Fruit fly (Drosophila melanogaster) whole organism, embryonic: ENCODE results near the gene Dis3l2.
A peak's percentile ranks its signal among the peaks of the same experiment; 100 is the strongest.

Experiments
- Aef1 ChIP-seq: fragments of 200-800 bp; sonication (Bioruptor generic); IDR thresholded peaks from 3 replicates; pipeline ENCODE4 v1.3.6; 2022; ENCODE audit warnings: missing biosample characterization, missing genetic modification characterization
- Antp ChIP-seq: fragments of 200-800 bp; sonication (Bioruptor generic); optimal IDR thresholded peaks from 3 replicates; lab custom pipeline; 2016; ENCODE audit warnings: missing biosample characterization, missing genetic modification characterization
- Atf6 ChIP-seq: fragments of 200-800 bp; sonication (Bioruptor generic); IDR thresholded peaks from 2 replicates; pipeline ENCODE4 v1.3.6; 2022; ENCODE audit warnings: missing biosample characterization, missing genetic modification characterization
- Awh ChIP-seq: fragments of 200-800 bp; sonication (Bioruptor generic); IDR thresholded peaks from 2 replicates; pipeline ENCODE4, ENCODE4 v1.3.6; 2022; ENCODE audit warnings: missing biosample characterization, missing genetic modification characterization
- BEAF-32 ChIP-seq: fragments of 200-800 bp; sonication (Bioruptor generic); optimal IDR thresholded peaks from 3 replicates; lab custom pipeline; 2017; ENCODE audit warnings: missing biosample characterization, missing genetic modification characterization, mild to moderate bottlenecking, moderate library complexity, missing genetic modification reagents
- BtbVII ChIP-seq: fragments of 200-800 bp; sonication (Bioruptor generic); optimal IDR thresholded peaks from 3 replicates; lab custom pipeline; 2017; ENCODE audit warnings: missing biosample characterization, mild to moderate bottlenecking, missing genetic modification characterization
- CG10209 ChIP-seq: fragments of 200-800 bp; sonication (Bioruptor generic); optimal IDR thresholded peaks from 3 replicates; lab custom pipeline; 2017; ENCODE audit warnings: missing biosample characterization, mild to moderate bottlenecking, missing genetic modification characterization, missing genetic modification reagents
- CG10274 ChIP-seq: fragments of 200-800 bp; sonication (Bioruptor generic); optimal IDR thresholded peaks from 3 replicates; lab custom pipeline; 2017; ENCODE audit warnings: missing biosample characterization, mild to moderate bottlenecking, missing genetic modification characterization
- CG10366 ChIP-seq: fragments of 200-800 bp; sonication (Bioruptor generic); IDR thresholded peaks from 2 replicates; pipeline ENCODE4 v1.3.6; 2022; ENCODE audit warnings: missing biosample characterization, missing genetic modification characterization
- CG10565 ChIP-seq: fragments of 200-800 bp; sonication (Bioruptor generic); optimal IDR thresholded peaks from 3 replicates; lab custom pipeline; 2016; ENCODE audit warnings: missing biosample characterization, mild to moderate bottlenecking, missing genetic modification characterization
- CG10959 ChIP-seq: fragments of 200-800 bp; sonication (Bioruptor generic); IDR thresholded peaks from 2 replicates; pipeline ENCODE4 v1.3.6; 2022; ENCODE audit warnings: missing biosample characterization, missing genetic modification characterization
- CG10979 ChIP-seq: fragments of 200-800 bp; sonication (Bioruptor generic); optimal IDR thresholded peaks from 2 replicates; lab custom pipeline; 2018; ENCODE audit warnings: missing biosample characterization, mild to moderate bottlenecking, missing genetic modification characterization, moderate library complexity
- CG13624 ChIP-seq: fragments of 200-800 bp; sonication (Bioruptor generic); optimal IDR thresholded peaks from 2 replicates; lab custom pipeline; 2016; ENCODE audit warnings: missing biosample characterization, missing genetic modification characterization
- CG1792 ChIP-seq: fragments of 200-800 bp; sonication (Bioruptor generic); optimal IDR thresholded peaks from 2 replicates; lab custom pipeline; 2016; ENCODE audit warnings: missing biosample characterization, missing genetic modification characterization
- CG18262 ChIP-seq: fragments of 200-800 bp; optimal IDR thresholded peaks from 3 replicates; lab custom pipeline; 2019; ENCODE audit warnings: missing biosample characterization, mild to moderate bottlenecking, missing genetic modification characterization, moderate library complexity
- CG2120 ChIP-seq: fragments of 200-800 bp; sonication (Bioruptor generic); optimal IDR thresholded peaks from 3 replicates; lab custom pipeline; 2016; ENCODE audit warnings: missing biosample characterization, missing genetic modification characterization
- CG2712 ChIP-seq: fragments of 200-800 bp; optimal IDR thresholded peaks from 3 replicates; lab custom pipeline; 2019; ENCODE audit warnings: missing biosample characterization, mild to moderate bottlenecking, missing genetic modification characterization, moderate library complexity
- CG30020 ChIP-seq: fragments of 200-800 bp; optimal IDR thresholded peaks from 2 replicates; lab custom pipeline; 2019; ENCODE audit warnings: missing biosample characterization, mild to moderate bottlenecking, missing genetic modification characterization, moderate library complexity
- CG31441 ChIP-seq: fragments of 200-800 bp; sonication (Bioruptor generic); IDR thresholded peaks from 2 replicates; pipeline ENCODE4 v1.3.6; 2022; ENCODE audit warnings: missing biosample characterization, missing genetic modification characterization
- CG4730 ChIP-seq: fragments of 200-800 bp; sonication (Bioruptor generic); IDR thresholded peaks from 2 replicates; pipeline ENCODE4 v1.3.6; 2022; ENCODE audit warnings: missing biosample characterization, missing genetic modification characterization
- Eip74EF ChIP-seq, 2 experiments: fragments of 200-800 bp in 1 of 2; fragments of >200 bp in 1 of 2; sonication (Bioruptor generic) in 1 of 2; optimal IDR thresholded peaks; 2 replicates each; lab custom pipeline; 2017 to 2019; ENCODE audit warnings: missing biosample characterization in 2 of 2, missing genetic modification characterization in 2 of 2, mild to moderate bottlenecking in 1 of 2, moderate library complexity in 1 of 2
- Kr ChIP-seq: fragments of 200-800 bp; sonication (Bioruptor generic); optimal IDR thresholded peaks from 2 replicates; lab custom pipeline; 2017; ENCODE audit warnings: missing biosample characterization, mild to moderate bottlenecking, missing genetic modification characterization
- Lim3 ChIP-seq: fragments of 200-800 bp; sonication (Bioruptor generic); IDR thresholded peaks from 2 replicates; pipeline ENCODE4 v1.3.6; 2022; ENCODE audit warnings: missing biosample characterization, missing genetic modification characterization
- NC2β ChIP-seq: fragments of 200-800 bp; sonication (Bioruptor generic); optimal IDR thresholded peaks from 2 replicates; lab custom pipeline; 2016; ENCODE audit warnings: missing biosample characterization, missing genetic modification characterization
- Neu2 ChIP-seq: fragments of 200-800 bp; sonication (Bioruptor generic); optimal IDR thresholded peaks from 3 replicates; lab custom pipeline; 2016; ENCODE audit warnings: missing biosample characterization, missing genetic modification characterization, borderline replicate concordance
- Ravus ChIP-seq: fragments of 200-800 bp; sonication (Bioruptor generic); IDR thresholded peaks from 2 replicates; pipeline ENCODE4 v1.3.6; 2022; ENCODE audit warnings: missing biosample characterization, missing genetic modification characterization
- Scr ChIP-seq: fragments of 200-800 bp; sonication (Bioruptor generic); IDR thresholded peaks from 2 replicates; pipeline ENCODE4 v1.3.6; 2022; ENCODE audit warnings: missing biosample characterization, missing genetic modification characterization; ENCODE audit not compliant: partially characterized antibody
- Sin3A ChIP-seq: fragments of >200 bp; optimal IDR thresholded peaks from 2 replicates; lab custom pipeline; 2018
- Sox100B ChIP-seq: fragments of 200-800 bp; sonication (Bioruptor generic); optimal IDR thresholded peaks from 3 replicates; lab custom pipeline; 2018; ENCODE audit warnings: missing biosample characterization, mild to moderate bottlenecking, missing genetic modification characterization
- ato ChIP-seq: fragments of 200-800 bp; sonication (Bioruptor generic); IDR thresholded peaks from 2 replicates; pipeline ENCODE4 v1.3.6; 2022; ENCODE audit warnings: missing biosample characterization, missing genetic modification characterization; ENCODE audit not compliant: partially characterized antibody
- az2 ChIP-seq: fragments of 200-800 bp; sonication (Bioruptor generic); optimal IDR thresholded peaks from 3 replicates; lab custom pipeline; 2016; ENCODE audit warnings: missing biosample characterization, missing genetic modification characterization
- bbx ChIP-seq: fragments of 200-800 bp; sonication (Bioruptor generic); IDR thresholded peaks from 2 replicates; pipeline ENCODE4 v1.3.6; 2022; ENCODE audit warnings: missing biosample characterization, missing genetic modification characterization; ENCODE audit not compliant: partially characterized antibody
- br ChIP-seq: fragments of >200 bp; optimal IDR thresholded peaks from 2 replicates; lab custom pipeline; 2017
- bsh ChIP-seq, 2 experiments: fragments of 200-800 bp; sonication (Bioruptor generic); optimal IDR thresholded peaks; 2 replicates each; lab custom pipeline; 2017 to 2018; ENCODE audit warnings: mild to moderate bottlenecking in 2 of 2, missing biosample characterization in 2 of 2, missing genetic modification characterization in 2 of 2, moderate library complexity in 1 of 2
- da ChIP-seq: fragments of 200-800 bp; sonication (Bioruptor generic); optimal IDR thresholded peaks from 2 replicates; lab custom pipeline; 2016; ENCODE audit warnings: missing biosample characterization, missing genetic modification characterization
- dimm ChIP-seq: fragments of 200-800 bp; sonication (Bioruptor generic); IDR thresholded peaks from 2 replicates; pipeline ENCODE4 v1.3.6; 2022; ENCODE audit warnings: missing biosample characterization, missing genetic modification characterization
- emc ChIP-seq: fragments of 200-800 bp; sonication (Bioruptor generic); optimal IDR thresholded peaks from 2 replicates; lab custom pipeline; 2016; ENCODE audit warnings: missing biosample characterization, missing genetic modification characterization
- ems ChIP-seq: fragments of 200-800 bp; sonication (Bioruptor generic); optimal IDR thresholded peaks from 3 replicates; lab custom pipeline; 2016; ENCODE audit warnings: missing biosample characterization, missing genetic modification characterization
- fd3F ChIP-seq: fragments of 200-800 bp; sonication (Bioruptor generic); optimal IDR thresholded peaks from 2 replicates; lab custom pipeline; 2018; ENCODE audit warnings: missing biosample characterization, mild to moderate bottlenecking, missing genetic modification characterization, moderate library complexity
- her ChIP-seq: fragments of 200-800 bp; sonication (Bioruptor generic); optimal IDR thresholded peaks from 2 replicates; lab custom pipeline; 2016; ENCODE audit warnings: missing biosample characterization, missing genetic modification characterization
- ind ChIP-seq: fragments of 200-800 bp; sonication (Bioruptor generic); optimal IDR thresholded peaks from 3 replicates; lab custom pipeline; 2016; ENCODE audit warnings: missing biosample characterization, missing genetic modification characterization
- nau ChIP-seq: fragments of 200-800 bp; sonication (Bioruptor generic); optimal IDR thresholded peaks from 3 replicates; lab custom pipeline; 2017; ENCODE audit warnings: missing biosample characterization, mild to moderate bottlenecking, missing genetic modification characterization, missing genetic modification reagents
- oc ChIP-seq: fragments of 200-800 bp; sonication (Bioruptor generic); optimal IDR thresholded peaks from 2 replicates; lab custom pipeline; 2018; ENCODE audit warnings: missing biosample characterization, mild to moderate bottlenecking, missing genetic modification characterization, moderate library complexity
- sim ChIP-seq: fragments of 200-800 bp; sonication (Bioruptor generic); IDR thresholded peaks from 2 replicates; pipeline ENCODE4 v1.3.6; 2022; ENCODE audit warnings: missing biosample characterization, missing genetic modification characterization
- sob ChIP-seq: fragments of 200-800 bp; sonication (Bioruptor generic); IDR thresholded peaks from 2 replicates; pipeline ENCODE4 v1.3.6; 2022; ENCODE audit warnings: missing biosample characterization, missing genetic modification characterization
- ssp ChIP-seq: fragments of 200-800 bp; sonication (Bioruptor generic); IDR thresholded peaks from 2 replicates; pipeline ENCODE4 v1.3.6; 2022; ENCODE audit warnings: missing biosample characterization, missing genetic modification characterization
- vvl ChIP-seq: fragments of 200-800 bp; sonication (Bioruptor generic); IDR thresholded peaks from 2 replicates; pipeline ENCODE4 v1.3.6; 2022; ENCODE audit warnings: missing biosample characterization, missing genetic modification characterization
- z ChIP-seq: fragments of 200-800 bp; sonication (Bioruptor generic); IDR thresholded peaks from 3 replicates; pipeline ENCODE4 v1.3.6; 2022; ENCODE audit warnings: missing biosample characterization, missing genetic modification characterization
- zen2 ChIP-seq: fragments of 200-800 bp; sonication (Bioruptor generic); IDR thresholded peaks from 3 replicates; pipeline ENCODE4 v1.3.6; 2022; ENCODE audit warnings: missing biosample characterization, missing genetic modification characterization; ENCODE audit not compliant: partially characterized antibody
- zfh2 ChIP-seq: fragments of 200-800 bp; sonication (Bioruptor generic); optimal IDR thresholded peaks from 2 replicates; lab custom pipeline; 2016; ENCODE audit warnings: missing biosample characterization, missing genetic modification characterization

Dis3l2 gene

DNA sequence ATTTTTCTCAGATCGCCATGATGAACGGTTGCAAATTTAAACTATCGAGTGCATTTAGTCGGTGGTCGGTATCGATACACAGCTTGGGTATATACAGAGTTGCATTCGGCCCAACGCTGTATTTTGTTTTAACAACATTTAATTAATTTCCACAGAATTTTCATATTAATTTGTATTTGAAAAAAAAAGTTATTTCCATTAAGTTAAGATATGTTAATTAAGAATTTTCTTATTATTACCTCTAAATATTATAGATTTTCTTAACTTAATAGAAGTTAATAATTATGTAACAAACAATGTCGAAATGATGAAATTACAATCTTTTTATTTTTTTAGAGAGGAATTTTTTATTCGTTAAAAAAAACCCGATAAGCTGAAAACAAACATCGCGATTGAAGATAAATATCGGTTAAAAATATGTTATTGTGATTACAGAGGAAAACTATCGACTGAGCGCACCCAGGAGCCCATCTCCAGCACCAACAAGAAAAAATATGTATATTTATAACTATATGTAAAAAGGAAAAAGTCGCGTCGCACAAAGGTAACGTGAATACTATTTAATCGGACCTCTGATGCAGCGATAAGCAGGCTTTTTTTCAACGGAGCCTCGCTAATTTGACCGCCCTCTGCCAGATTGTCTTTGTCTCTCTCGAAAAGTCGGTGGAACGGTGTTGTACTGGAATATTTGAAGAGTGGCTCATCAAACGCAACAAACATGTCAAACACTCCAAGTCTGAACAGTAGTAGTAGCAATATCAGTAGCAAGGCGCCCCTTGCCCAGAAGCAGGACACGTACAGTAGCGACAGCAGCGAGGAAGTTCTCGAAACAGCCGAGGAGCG, 12.5 kb upstream of the Dis3l2 start, which contains the start of the genes rno and mri (continued):
- no peak for TF ChIP-seq emc (GFP tag; lab: Kevin White, UChicago)
- no peak for TF ChIP-seq Antp (GFP tag; lab: Kevin White, UChicago)
- no peak for TF ChIP-seq Sox100B (GFP tag; lab: Kevin White, UChicago)
- no peak for TF ChIP-seq sim (GFP tag; lab: Robert Waterston, UW)
- peak; percentile 89 for TF ChIP-seq BEAF-32
- no peak for TF ChIP-seq her (GFP tag; lab: Kevin White, UChicago)
- peak; percentile 53 for TF ChIP-seq ssp (GFP tag; lab: Robert Waterston, UW)
- peak; percentile 67 for TF ChIP-seq CG10979 (tag; lab: Kevin White, UChicago)
- TF ChIP-seq CG18262: peak; percentile 84
- no peak for TF ChIP-seq NC2β
- peak; percentile 64 for TF ChIP-seq fd3F (GFP tag; lab: Kevin White, UChicago)
- no peak for TF ChIP-seq Sin3A (lab: Kevin White, UChicago)
- peak; percentile 95 for TF ChIP-seq Scr (GFP tag; lab: Robert Waterston, UW)
- TF ChIP-seq CG10209 (GFP tag; lab: Kevin White, UChicago): peak; percentile 40
- peak; percentile 42; the same call in 1 of the 2 replicates for TF ChIP-seq dimm (GFP tag; lab: Robert Waterston, UW)
- no peak for TF ChIP-seq CG13624 (GFP tag; lab: Kevin White, UChicago)
- TF ChIP-seq Awh: peak; percentile 75
- TF ChIP-seq bbx (GFP tag; lab: Robert Waterston, UW): peak; percentile 95
- peak; percentile 86 for TF ChIP-seq CG2712 (tag; lab: Kevin White, UChicago)
- peak; percentile 1 for TF ChIP-seq ems (GFP tag; lab: Kevin White, UChicago)
- peak; percentile 73 for TF ChIP-seq az2 (GFP tag; lab: Kevin White, UChicago)
- TF ChIP-seq Lim3 (GFP tag; lab: Robert Waterston, UW): no peak
- TF ChIP-seq ind (GFP tag; lab: Kevin White, UChicago): peak; percentile 74
- peak; percentile 67 for TF ChIP-seq CG2120 (GFP tag; lab: Kevin White, UChicago)
- peak; percentile 3 for TF ChIP-seq BtbVII (GFP tag; lab: Kevin White, UChicago)
- TF ChIP-seq CG30020 (tag; lab: Kevin White, UChicago): peak; percentile 83
- peak; percentile 28 for TF ChIP-seq Ravus (GFP tag; lab: Robert Waterston, UW)
- TF ChIP-seq CG10959 (GFP tag; lab: Robert Waterston, UW): no peak
- no peak for TF ChIP-seq oc
- TF ChIP-seq zen2: peak; percentile 96
- TF ChIP-seq nau (GFP tag; lab: Kevin White, UChicago): no peak
- TF ChIP-seq CG4730: peak; percentile 72
- peak; percentile 61 for TF ChIP-seq zfh2
- TF ChIP-seq CG1792 (GFP tag; lab: Kevin White, UChicago): no peak
- TF ChIP-seq CG10565 (GFP tag; lab: Kevin White, UChicago): no peak
- TF ChIP-seq br: no peak
- TF ChIP-seq Kr (GFP tag; lab: Kevin White, UChicago): no peak
- no peak for TF ChIP-seq Neu2 (GFP tag; lab: Kevin White, UChicago)
- peak; percentile 72 for TF ChIP-seq ato (GFP tag; lab: Robert Waterston, UW)
- TF ChIP-seq z (GFP tag; lab: Robert Waterston, UW): no peak
- TF ChIP-seq CG10274 (GFP tag; lab: Kevin White, UChicago): no peak
- TF ChIP-seq Atf6 (GFP tag; lab: Robert Waterston, UW): peak; percentile 67; the same call in 1 of the 2 replicates
- TF ChIP-seq CG10366 (GFP tag; lab: Robert Waterston, UW): peak; percentile 74
- peak; percentile 69 for TF ChIP-seq sob
- peak; percentile 82 for TF ChIP-seq CG31441 (GFP tag; lab: Robert Waterston, UW)
- TF ChIP-seq da (GFP tag; lab: Kevin White, UChicago): no peak
- TF ChIP-seq Eip74EF (GFP tag; optimal IDR thresholded peaks at IDR 0.05; lab: Kevin White, UChicago): no peak
- peak; percentile 47; the same call in 2 of the 3 replicates for TF ChIP-seq Aef1 (GFP tag; lab: Robert Waterston, UW)
- TF ChIP-seq bsh (GFP tag; optimal IDR thresholded peaks at IDR 0.05; lab: Kevin White, UChicago): peak in 1 of 2 experiments; percentile 71
- peak; percentile 81 for TF ChIP-seq vvl (GFP tag; lab: Robert Waterston, UW)
